Worm (Caenorhabditis elegans) whole organism, L2 larva: ENCODE results near the gene gln-5.

ENCODE experiments used
- F13H6.1 ChIP-seq: sonication (generic microtip); optimal IDR thresholded peaks from 2 replicates; lab custom pipeline; 2016; ENCODE audit warnings: missing genetic modification characterization, missing compliant biosample characterization
- R02D3.7 ChIP-seq: fragments of 150-350 bp; optimal IDR thresholded peaks from 2 replicates; lab custom pipeline; 2014; ENCODE audit warnings: missing biosample characterization, missing genetic modification characterization
- elt-3 ChIP-seq: sonication (generic microtip); optimal IDR thresholded peaks from 2 replicates; lab custom pipeline; 2017; ENCODE audit warnings: missing biosample characterization, missing genetic modification characterization
- nhr-12 ChIP-seq: fragments of 150-350 bp; optimal IDR thresholded peaks from 2 replicates; lab custom pipeline; 2014; ENCODE audit warnings: missing biosample characterization, missing genetic modification characterization
- nhr-21 ChIP-seq: fragments of 150-350 bp; optimal IDR thresholded peaks from 2 replicates; lab custom pipeline; 2014; ENCODE audit warnings: missing biosample characterization, missing genetic modification characterization
- nhr-237 ChIP-seq: fragments of 150-350 bp; optimal IDR thresholded peaks from 2 replicates; lab custom pipeline; 2014; ENCODE audit warnings: missing biosample characterization, missing genetic modification characterization
- unc-39 ChIP-seq: fragments of 150-350 bp; optimal IDR thresholded peaks from 2 replicates; lab custom pipeline; 2014; ENCODE audit warnings: missing biosample characterization, missing genetic modification characterization
- unc-62 ChIP-seq: fragments of 150-350 bp; optimal IDR thresholded peaks from 2 replicates; lab custom pipeline; 2014; ENCODE audit warnings: missing biosample characterization, missing genetic modification reagents, missing genetic modification characterization

DNA sequence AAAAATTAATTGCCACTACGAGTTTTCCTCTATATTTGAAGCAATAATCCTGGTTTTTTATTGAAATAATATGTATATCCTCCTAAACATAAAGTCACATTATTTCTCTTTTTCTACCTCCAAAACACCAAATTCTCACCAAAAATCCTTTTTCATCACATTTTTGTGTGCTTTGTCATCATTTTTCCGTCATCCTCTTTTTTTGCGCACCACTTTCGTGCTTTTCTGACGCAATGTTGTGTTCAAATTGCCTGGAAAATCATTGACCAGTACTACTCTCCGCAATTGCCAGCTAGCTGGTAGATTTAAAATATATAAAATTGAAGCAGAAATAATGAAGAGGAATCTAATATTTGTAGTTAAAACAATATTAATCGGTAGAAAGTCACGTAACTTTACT, 5.4 kb downstream of the gln-5 start:
- TF ChIP-seq nhr-237 (tag; lab: Kevin White, UChicago) (no peak), nhr-21 (tag; lab: Kevin White, UChicago) (no peak), unc-39 (tag; lab: Kevin White, UChicago) (no peak), elt-3 (tag; lab: Kevin White, UChicago) (no peak), F13H6.1 (no peak), unc-62 (GFP tag; lab: Kevin White, UChicago) (no peak), R02D3.7 (tag; lab: Kevin White, UChicago) (no peak), nhr-12 (tag; lab: Kevin White, UChicago) (no peak)
